Fruit fly (Drosophila melanogaster): Measurements from ENCODE around the gene CG42450.

CG42450 gene

dm6 chrX:18774818-18775343 lies 38.2 kb upstream of the CG42450 start, which contains the start of gene CG6891 (continued):
- TF ChIP-seq usp (GFP tag; optimal IDR thresholded peaks at IDR 0.05) (no peak), shn (GFP tag; optimal IDR thresholded peaks at IDR 0.05) (peak; percentile 32), CG13775 (GFP tag; optimal IDR thresholded peaks at IDR 0.05) (no peak), CG9437 (GFP tag; optimal IDR thresholded peaks at IDR 0.05) (no peak), CG5180 (GFP tag; optimal IDR thresholded peaks at IDR 0.05) (peak; percentile 49), dan (GFP tag; IDR thresholded peaks at IDR 0.05) (no peak), Sox102F (GFP tag; optimal IDR thresholded peaks at IDR 0.05) (peak; percentile 30), CG33557 (GFP tag; optimal IDR thresholded peaks at IDR 0.05) (peak; percentile 76), ap (GFP tag; IDR thresholded peaks at IDR 0.05) (no peak), br (optimal IDR thresholded peaks at IDR 0.05) (no peak), CG13287 (GFP tag; IDR thresholded peaks at IDR 0.05; ENCODE audit: partially characterized antibody) (peak; percentile 41; the same call in 1 of the 2 replicates), MESR4 (GFP tag; optimal IDR thresholded peaks at IDR 0.05) (no peak), CTCF (GFP tag; optimal IDR thresholded peaks at IDR 0.05) (no peak), chn (GFP tag; optimal IDR thresholded peaks at IDR 0.05) (peak; percentile 11), Asciz (GFP tag; optimal IDR thresholded peaks at IDR 0.05) (no peak), CG12236 (GFP tag; optimal IDR thresholded peaks at IDR 0.05) (no peak), CG13123 (GFP tag; optimal IDR thresholded peaks at IDR 0.05) (no peak), CG15514 (GFP tag; optimal IDR thresholded peaks at IDR 0.05) (peak; percentile 5), Sry-δ (GFP tag; optimal IDR thresholded peaks at IDR 0.05) (no peak), sens (GFP tag) (peak; percentile 80), HLH54F (GFP tag; optimal IDR thresholded peaks at IDR 0.05) (no peak), az2 (GFP tag; optimal IDR thresholded peaks at IDR 0.05) (peak; percentile 40), cwo (GFP tag; optimal IDR thresholded peaks at IDR 0.05) (no peak), CG31441 (GFP tag; IDR thresholded peaks at IDR 0.05) (peak; percentile 39), CG4360 (GFP tag; IDR thresholded peaks at IDR 0.05) (0 out of 2 replicates have a peak, but pooled peaks have one; percentile 22), CG9932 (GFP tag; IDR thresholded peaks at IDR 0.05) (no peak), wor (GFP tag; IDR thresholded peaks at IDR 0.05) (no peak), aop (GFP tag; IDR thresholded peaks at IDR 0.05) (no peak), CG6791 (GFP tag; IDR thresholded peaks at IDR 0.05; ENCODE audit: partially characterized antibody) (no peak), Myb (GFP tag; optimal IDR thresholded peaks at IDR 0.05) (no peak), Camta (GFP tag; optimal IDR thresholded peaks at IDR 0.05) (no peak), Lpt (GFP tag; optimal IDR thresholded peaks at IDR 0.05) (no peak), al (GFP tag; IDR thresholded peaks at IDR 0.05) (no peak), CG18011 (GFP tag; optimal IDR thresholded peaks at IDR 0.05) (no peak), D19B (GFP tag; optimal IDR thresholded peaks at IDR 0.05) (no peak), pnt (GFP tag; optimal IDR thresholded peaks at IDR 0.05) (peak; percentile 22), CG11398 (GFP tag; optimal IDR thresholded peaks at IDR 0.05) (no peak), klu (GFP tag; IDR thresholded peaks at IDR 0.05) (no peak), ac (GFP tag; optimal IDR thresholded peaks at IDR 0.05) (peak; percentile 45), CG15011 (GFP tag; optimal IDR thresholded peaks at IDR 0.05) (no peak), Abd-B (GFP tag; optimal IDR thresholded peaks at IDR 0.05) (peak; percentile 37), CG12391 (tag; optimal IDR thresholded peaks at IDR 0.05) (peak; percentile 19), CG7928 (GFP tag; optimal IDR thresholded peaks at IDR 0.05) (no peak), nau (GFP tag; optimal IDR thresholded peaks at IDR 0.05) (peak; percentile 19), CG7271 (tag; optimal IDR thresholded peaks at IDR 0.05) (no peak), CG12219 (GFP tag; optimal IDR thresholded peaks at IDR 0.05) (no peak), CG4730 (GFP tag; IDR thresholded peaks at IDR 0.05) (no peak), slp2 (GFP tag; optimal IDR thresholded peaks at IDR 0.05) (no peak), CG10565 (GFP tag; optimal IDR thresholded peaks at IDR 0.05) (no peak), E2f2 (GFP tag; IDR thresholded peaks at IDR 0.05) (0 out of 2 replicates have a peak, but pooled peaks have one; percentile 17), CG17568 (GFP tag; optimal IDR thresholded peaks at IDR 0.05) (no peak), tx (GFP tag; optimal IDR thresholded peaks at IDR 0.05) (no peak)
